Fruit fly (Drosophila melanogaster): ENCODE measurements around the gene ens.

The ens gene

DNA sequence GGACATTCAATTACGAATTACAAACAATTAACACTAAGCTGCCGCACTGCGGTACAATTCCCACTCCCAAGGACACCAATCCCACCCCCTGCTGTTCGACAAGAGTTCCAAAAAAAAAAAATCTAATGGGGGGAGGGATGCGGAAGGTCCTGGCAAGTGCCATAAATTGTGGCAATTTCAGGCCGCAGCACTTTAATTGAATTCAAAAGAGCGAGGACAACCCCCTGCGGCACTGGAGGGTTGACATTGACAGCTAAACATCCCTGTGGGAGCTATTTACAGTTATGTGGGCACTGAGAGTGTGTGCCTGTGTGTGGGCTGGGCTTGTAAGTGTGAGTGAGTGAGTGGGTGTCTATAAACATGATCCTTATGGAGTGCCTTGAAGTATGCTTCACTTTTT is 57.4 kb downstream of the ens start:
- TF ChIP-seq Dll (optimal IDR thresholded peaks at IDR 0.05) (no peak), CG8478 (optimal IDR thresholded peaks at IDR 0.05) (no peak), pan (optimal IDR thresholded peaks at IDR 0.05) (no peak), usp (GFP tag; optimal IDR thresholded peaks at IDR 0.05) (no peak), psq (optimal IDR thresholded peaks at IDR 0.05) (no peak), EcR (GFP tag; optimal IDR thresholded peaks at IDR 0.05) (no peak)

DNA sequence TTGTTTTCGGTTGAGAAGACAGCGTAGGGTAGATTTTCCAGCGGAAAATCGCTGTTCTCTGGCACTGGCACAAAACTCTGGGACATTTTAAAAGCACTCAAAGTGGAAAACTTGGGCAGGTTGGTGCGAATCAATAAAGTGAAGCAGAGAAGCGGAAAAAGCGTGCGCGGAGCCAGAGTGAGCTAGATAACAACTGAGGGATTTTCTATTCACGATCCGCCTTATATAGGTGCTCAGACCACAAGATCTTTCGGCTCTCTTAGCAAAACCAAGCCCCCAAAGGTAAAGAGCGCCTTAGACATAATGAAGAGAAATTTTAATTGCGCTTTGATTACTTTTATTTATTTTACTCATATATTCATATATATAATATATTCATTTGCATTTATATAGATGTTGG is 60.6 kb downstream of the ens start, which contains the start of gene Faa:
TSS of gene Faa (minus strand) at position 200 of the 400 bp plus-strand sequence.
- TF ChIP-seq CG8478 (optimal IDR thresholded peaks at IDR 0.05) (no peak), EcR (GFP tag; optimal IDR thresholded peaks at IDR 0.05) (no peak), Dll (optimal IDR thresholded peaks at IDR 0.05) (no peak), psq (optimal IDR thresholded peaks at IDR 0.05) (no peak), pan (optimal IDR thresholded peaks at IDR 0.05) (no peak), usp (GFP tag; optimal IDR thresholded peaks at IDR 0.05) (no peak)

All from whole organism.